Fruit fly (Drosophila melanogaster) whole organism: ENCODE data around the gene CG6753.

ENCODE experiments used
- CG8478 ChIP-seq: fragments of >200 bp; optimal IDR thresholded peaks from 2 replicates; lab custom pipeline; 2018; ENCODE audit warnings: inconsistent platforms
- Dll ChIP-seq: fragments of >200 bp; optimal IDR thresholded peaks from 2 replicates; lab custom pipeline; 2017
- EcR ChIP-seq, 2 experiments: fragments of >200 bp; optimal IDR thresholded peaks; 2 replicates each; lab custom pipeline; 2017; ENCODE audit warnings: missing biosample characterization in 2 of 2, missing genetic modification characterization in 2 of 2, missing genetic modification reagents in 2 of 2
- pan ChIP-seq: fragments of >200 bp; optimal IDR thresholded peaks from 2 replicates; lab custom pipeline; 2017
- psq ChIP-seq: fragments of >200 bp; optimal IDR thresholded peaks from 2 replicates; lab custom pipeline; 2017
- usp ChIP-seq: fragments of >200 bp; optimal IDR thresholded peaks from 2 replicates; lab custom pipeline; 2017; ENCODE audit warnings: missing biosample characterization, missing genetic modification characterization, mixed read lengths

Gene CG6753

dm6 chr3R:12642051-12642532 lies at the start of gene CG6753:
CG6753 (minus strand) TSS chr3R:12642482.
- TF ChIP-seq EcR (GFP tag; optimal IDR thresholded peaks at IDR 0.05; lab: Kevin White, UChicago) (no peak), psq (no peak), pan (lab: Kevin White, UChicago) (no peak), usp (GFP tag; lab: Kevin White, UChicago) (no peak)

dm6 chr3R:12691422-12692101 lies 49.3 kb upstream of the CG6753 start, which contains the start of gene Arp1:
Arp1 (plus strand) TSS chr3R:12691743.
- TF ChIP-seq CG8478 (lab: Kevin White, UChicago) (no peak), psq (no peak)

dm6 chr3R:12688672-12689417 lies 46.6 kb upstream of the CG6753 start, which contains the start of gene kar:
kar (minus strand) TSS chr3R:12689367.
- TF ChIP-seq Dll (lab: Kevin White, UChicago) (no peak), usp (GFP tag; lab: Kevin White, UChicago) (no peak), CG8478 (lab: Kevin White, UChicago) (no peak), EcR (GFP tag; optimal IDR thresholded peaks at IDR 0.05; lab: Kevin White, UChicago) (no peak), psq (no peak), pan (lab: Kevin White, UChicago) (no peak)

- no peak for TF ChIP-seq CG8478 (lab: Kevin White, UChicago)
- no peak for TF ChIP-seq pan (lab: Kevin White, UChicago)
- no peak for TF ChIP-seq usp (GFP tag; lab: Kevin White, UChicago)
- no peak for TF ChIP-seq psq
- TF ChIP-seq EcR (GFP tag; optimal IDR thresholded peaks at IDR 0.05; lab: Kevin White, UChicago) = no peak
- TF ChIP-seq Dll (lab: Kevin White, UChicago) = no peak
These were observed 45.8 kb upstream of the CG6753 start for dm6 chr3R:12688116-12688515.

- TF ChIP-seq pan (lab: Kevin White, UChicago) (no peak), CG8478 (lab: Kevin White, UChicago) (no peak), EcR (GFP tag; optimal IDR thresholded peaks at IDR 0.05; lab: Kevin White, UChicago) (no peak)
These were observed 43.0 kb upstream of the CG6753 start for dm6 chr3R:12685290-12685689.

- TF ChIP-seq psq (no peak), EcR (GFP tag; optimal IDR thresholded peaks at IDR 0.05; lab: Kevin White, UChicago) (no peak), CG8478 (lab: Kevin White, UChicago) (no peak), Dll (lab: Kevin White, UChicago) (no peak), pan (lab: Kevin White, UChicago) (no peak), usp (GFP tag; lab: Kevin White, UChicago) (no peak)
These were observed 39.0 kb upstream of the CG6753 start, which contains the start of gene Cyp313a4 for dm6 chr3R:12681275-12681674. Cyp313a4 (minus strand) TSS chr3R:12681375.

- no peak for TF ChIP-seq CG8478 (lab: Kevin White, UChicago)
These were observed 36.6 kb upstream of the CG6753 start, which contains the start of gene mbo for dm6 chr3R:12678850-12679249. mbo (minus strand) TSS chr3R:12679052.

- TF ChIP-seq pan (lab: Kevin White, UChicago) (no peak), usp (GFP tag; lab: Kevin White, UChicago) (no peak), EcR (GFP tag; optimal IDR thresholded peaks at IDR 0.05; lab: Kevin White, UChicago) (no peak), CG8478 (lab: Kevin White, UChicago) (no peak), Dll (lab: Kevin White, UChicago) (no peak), psq (no peak)
These were observed 33.9 kb upstream of the CG6753 start, which contains the start of gene CG43630 for dm6 chr3R:12676160-12676559. CG43630 (minus strand) TSS chr3R:12676260.

dm6 chr3R:12674041-12674623 lies 31.9 kb upstream of the CG6753 start, which contains the start of gene Gnmt:
Gnmt (plus strand) TSS chr3R:12674608.
- TF ChIP-seq usp (GFP tag; lab: Kevin White, UChicago) (no peak), CG8478 (lab: Kevin White, UChicago) (no peak), psq (no peak), pan (lab: Kevin White, UChicago) (no peak), Dll (lab: Kevin White, UChicago) (no peak), EcR (GFP tag; optimal IDR thresholded peaks at IDR 0.05; lab: Kevin White, UChicago) (no peak)

- no peak for TF ChIP-seq Dll (lab: Kevin White, UChicago)
- TF ChIP-seq usp (GFP tag; lab: Kevin White, UChicago) = no peak
- TF ChIP-seq pan (lab: Kevin White, UChicago) = no peak
- TF ChIP-seq EcR (GFP tag; optimal IDR thresholded peaks at IDR 0.05; lab: Kevin White, UChicago) = no peak
- no peak for TF ChIP-seq CG8478 (lab: Kevin White, UChicago)
- TF ChIP-seq psq = no peak
These were observed 24.0 kb upstream of the CG6753 start for dm6 chr3R:12666206-12666834.

- TF ChIP-seq pan (lab: Kevin White, UChicago) (no peak), Dll (lab: Kevin White, UChicago) (no peak), EcR (GFP tag; optimal IDR thresholded peaks at IDR 0.05; lab: Kevin White, UChicago) (no peak), psq (no peak), usp (GFP tag; lab: Kevin White, UChicago) (no peak), CG8478 (lab: Kevin White, UChicago) (no peak)
These were observed 20.2 kb upstream of the CG6753 start, which contains the start of gene CG14395 for dm6 chr3R:12662531-12662930. CG14395 (plus strand) TSS chr3R:12662831.
